Fruit fly (Drosophila melanogaster) whole organism, embryonic: ENCODE results near the gene Dcps.

ENCODE experiments used
- Blimp-1 ChIP-seq: fragments of 200-800 bp; sonication (Bioruptor generic); optimal IDR thresholded peaks from 3 replicates; lab custom pipeline; 2018; ENCODE audit warnings: missing biosample characterization, missing genetic modification characterization, mild to moderate bottlenecking, moderate library complexity, missing genetic modification reagents
- CG10267 ChIP-seq: fragments of 200-800 bp; sonication (Bioruptor generic); optimal IDR thresholded peaks from 2 replicates; lab custom pipeline; 2018; ENCODE audit warnings: missing biosample characterization, mild to moderate bottlenecking, missing genetic modification characterization, moderate library complexity
- CG10274 ChIP-seq: fragments of 200-800 bp; sonication (Bioruptor generic); optimal IDR thresholded peaks from 3 replicates; lab custom pipeline; 2017; ENCODE audit warnings: missing biosample characterization, mild to moderate bottlenecking, missing genetic modification characterization
- CG11560 ChIP-seq: fragments of 200-800 bp; sonication (Bioruptor generic); IDR thresholded peaks from 3 replicates; pipeline ENCODE4 v1.3.6; 2022; ENCODE audit warnings: missing biosample characterization, missing genetic modification characterization
- CG12769 ChIP-seq: fragments of 200-800 bp; sonication (Bioruptor generic); optimal IDR thresholded peaks from 2 replicates; lab custom pipeline; 2019; ENCODE audit warnings: missing biosample characterization, mild to moderate bottlenecking, missing genetic modification characterization, moderate library complexity
- CG1529 ChIP-seq: fragments of 200-800 bp; sonication (Bioruptor generic); optimal IDR thresholded peaks from 3 replicates; lab custom pipeline; 2018; ENCODE audit warnings: missing biosample characterization, missing genetic modification characterization
- CG15514 ChIP-seq: fragments of 200-800 bp; sonication (Bioruptor generic); optimal IDR thresholded peaks from 3 replicates; lab custom pipeline; 2017; ENCODE audit warnings: missing biosample characterization, missing genetic modification characterization, mild to moderate bottlenecking, moderate library complexity, missing genetic modification reagents
- CG18599 ChIP-seq: fragments of 200-800 bp; sonication (Bioruptor generic); optimal IDR thresholded peaks from 3 replicates; lab custom pipeline; 2017; ENCODE audit warnings: missing biosample characterization, missing genetic modification characterization, mild to moderate bottlenecking, moderate library complexity, missing genetic modification reagents
- CG2116 ChIP-seq: fragments of 200-800 bp; sonication (Bioruptor generic); optimal IDR thresholded peaks from 3 replicates; lab custom pipeline; 2018; ENCODE audit warnings: missing biosample characterization, mild to moderate bottlenecking, missing genetic modification characterization
- CG2889 ChIP-seq: fragments of 200-800 bp; sonication (Bioruptor generic); IDR thresholded peaks from 3 replicates; pipeline ENCODE4 v1.3.6; 2022; ENCODE audit warnings: missing biosample characterization, missing genetic modification characterization
- CG32772 ChIP-seq: fragments of 200-800 bp; sonication (Bioruptor generic); IDR thresholded peaks from 2 replicates; pipeline ENCODE4 v1.3.6; 2022; ENCODE audit warnings: missing biosample characterization, missing genetic modification characterization
- CG3847 ChIP-seq: fragments of 200-800 bp; sonication (Bioruptor generic); IDR thresholded peaks from 2 replicates; pipeline ENCODE4 v1.3.6; 2022; ENCODE audit warnings: missing biosample characterization, missing genetic modification characterization
- CG3995 ChIP-seq: fragments of 200-800 bp; sonication (Bioruptor generic); optimal IDR thresholded peaks from 3 replicates; lab custom pipeline; 2016; ENCODE audit warnings: missing biosample characterization, missing genetic modification characterization
- CG4617 ChIP-seq: fragments of 200-800 bp; sonication (Bioruptor generic); optimal IDR thresholded peaks from 3 replicates; lab custom pipeline; 2016; ENCODE audit warnings: missing biosample characterization, missing genetic modification characterization, borderline replicate concordance
- CG4730 ChIP-seq: fragments of 200-800 bp; sonication (Bioruptor generic); IDR thresholded peaks from 2 replicates; pipeline ENCODE4 v1.3.6; 2022; ENCODE audit warnings: missing biosample characterization, missing genetic modification characterization
- CG5180 ChIP-seq: fragments of 200-800 bp; sonication (Bioruptor generic); optimal IDR thresholded peaks from 3 replicates; lab custom pipeline; 2017; ENCODE audit warnings: missing biosample characterization, missing genetic modification characterization, mild to moderate bottlenecking, moderate library complexity, missing genetic modification reagents
- CG6765 ChIP-seq: fragments of 200-800 bp; sonication (Bioruptor generic); optimal IDR thresholded peaks from 3 replicates; lab custom pipeline; 2017; ENCODE audit warnings: missing biosample characterization, mild to moderate bottlenecking, missing genetic modification characterization
- CTCF ChIP-seq: fragments of 200-800 bp; sonication (Bioruptor generic); optimal IDR thresholded peaks from 2 replicates; lab custom pipeline; 2017; ENCODE audit warnings: missing biosample characterization, mild to moderate bottlenecking, missing genetic modification characterization, moderate library complexity
- Chrac-16 ChIP-seq: fragments of 200-800 bp; sonication (Bioruptor generic); optimal IDR thresholded peaks from 3 replicates; lab custom pipeline; 2016; ENCODE audit warnings: missing biosample characterization, missing genetic modification characterization
- Dad ChIP-seq: fragments of 200-800 bp; sonication (Bioruptor generic); optimal IDR thresholded peaks from 3 replicates; lab custom pipeline; 2016; ENCODE audit warnings: missing biosample characterization, missing genetic modification characterization
- Dek ChIP-seq: fragments of 200-800 bp; sonication (Bioruptor generic); optimal IDR thresholded peaks from 3 replicates; lab custom pipeline; 2019; ENCODE audit warnings: missing biosample characterization, mild to moderate bottlenecking, missing genetic modification characterization, moderate library complexity
- Doc2 ChIP-seq: fragments of 200-800 bp; sonication (Bioruptor generic); IDR thresholded peaks from 2 replicates; pipeline ENCODE4 v1.3.6; 2022; ENCODE audit warnings: missing biosample characterization, missing genetic modification characterization
- E2f1 ChIP-seq: fragments of 200-800 bp; sonication (Bioruptor generic); IDR thresholded peaks from 2 replicates; pipeline ENCODE4 v1.3.6; 2022; ENCODE audit warnings: missing biosample characterization, missing genetic modification characterization
- HLH4C ChIP-seq: fragments of 200-800 bp; sonication (Bioruptor generic); IDR thresholded peaks from 3 replicates; pipeline ENCODE4 v1.3.6; 2022; ENCODE audit warnings: missing biosample characterization, missing genetic modification characterization; ENCODE audit not compliant: partially characterized antibody
- HmgZ ChIP-seq: fragments of 200-800 bp; sonication (Bioruptor generic); optimal IDR thresholded peaks from 2 replicates; lab custom pipeline; 2018; ENCODE audit warnings: missing biosample characterization, mild to moderate bottlenecking, missing genetic modification characterization
- Hr51 ChIP-seq, 2 experiments: fragments of 200-800 bp; sonication (Bioruptor generic); optimal IDR thresholded peaks; 2 replicates in 1 of 2; 3 replicates in 1 of 2; lab custom pipeline; 2016 to 2018; ENCODE audit warnings: missing biosample characterization in 2 of 2, missing genetic modification characterization in 2 of 2, mild to moderate bottlenecking in 1 of 2, moderate library complexity in 1 of 2
- Neu2 ChIP-seq: fragments of 200-800 bp; sonication (Bioruptor generic); optimal IDR thresholded peaks from 3 replicates; lab custom pipeline; 2016; ENCODE audit warnings: missing biosample characterization, missing genetic modification characterization, borderline replicate concordance
- Nf-YC ChIP-seq: fragments of 200-800 bp; optimal IDR thresholded peaks from 3 replicates; lab custom pipeline; 2019; ENCODE audit warnings: missing biosample characterization, mild to moderate bottlenecking, missing genetic modification characterization, moderate library complexity
- Opbp ChIP-seq: fragments of 200-800 bp; sonication (Bioruptor generic); IDR thresholded peaks from 3 replicates; pipeline ENCODE4 v1.3.6; 2022; ENCODE audit warnings: missing biosample characterization, missing genetic modification characterization; ENCODE audit not compliant: partially characterized antibody
- PHDP ChIP-seq: fragments of 200-800 bp; sonication (Bioruptor generic); optimal IDR thresholded peaks from 3 replicates; lab custom pipeline; 2018; ENCODE audit warnings: missing biosample characterization, mild to moderate bottlenecking, missing genetic modification characterization, moderate library complexity
- Scr ChIP-seq: fragments of 200-800 bp; sonication (Bioruptor generic); IDR thresholded peaks from 2 replicates; pipeline ENCODE4 v1.3.6; 2022; ENCODE audit warnings: missing biosample characterization, missing genetic modification characterization; ENCODE audit not compliant: partially characterized antibody
- ase ChIP-seq: fragments of 200-800 bp; sonication (Bioruptor generic); IDR thresholded peaks from 3 replicates; pipeline ENCODE4 v1.3.6; 2022; ENCODE audit warnings: missing biosample characterization, missing genetic modification characterization
- cas ChIP-seq: fragments of 200-800 bp; sonication (Bioruptor generic); IDR thresholded peaks from 2 replicates; pipeline ENCODE4 v1.3.6; 2022; ENCODE audit warnings: missing biosample characterization, missing genetic modification characterization
- cg ChIP-seq: fragments of 200-800 bp; sonication (Bioruptor generic); optimal IDR thresholded peaks from 3 replicates; lab custom pipeline; 2019; ENCODE audit warnings: missing biosample characterization, mild to moderate bottlenecking, missing genetic modification characterization, moderate library complexity
- da ChIP-seq: fragments of 200-800 bp; sonication (Bioruptor generic); optimal IDR thresholded peaks from 2 replicates; lab custom pipeline; 2016; ENCODE audit warnings: missing biosample characterization, missing genetic modification characterization
- dmrt99B ChIP-seq: fragments of 200-800 bp; sonication (Bioruptor generic); optimal IDR thresholded peaks from 2 replicates; lab custom pipeline; 2018; ENCODE audit warnings: missing biosample characterization, mild to moderate bottlenecking, missing genetic modification characterization, moderate library complexity
- en ChIP-seq: fragments of 200-800 bp; sonication (Bioruptor generic); optimal IDR thresholded peaks from 2 replicates; lab custom pipeline; 2016; ENCODE audit warnings: missing biosample characterization, missing genetic modification characterization
- esg ChIP-seq: fragments of 200-800 bp; sonication (Bioruptor generic); conservative IDR thresholded peaks from 2 replicates; pipeline ENCODE4 v1.3.6; 2022; ENCODE audit warnings: missing biosample characterization, missing genetic modification characterization
- fd64A ChIP-seq: fragments of 200-800 bp; sonication (Bioruptor generic); optimal IDR thresholded peaks from 3 replicates; lab custom pipeline; 2018; ENCODE audit warnings: missing biosample characterization, mild to moderate bottlenecking, missing genetic modification characterization
- gce ChIP-seq: fragments of 200-800 bp; sonication (Bioruptor generic); IDR thresholded peaks from 3 replicates; pipeline ENCODE4 v1.3.6; 2022; ENCODE audit warnings: missing biosample characterization, missing genetic modification characterization
- ham ChIP-seq: fragments of 200-800 bp; sonication (Bioruptor generic); IDR thresholded peaks from 2 replicates; pipeline ENCODE4 v1.3.6; 2022; ENCODE audit warnings: missing biosample characterization, missing genetic modification characterization
- jumu ChIP-seq: fragments of 200-800 bp; sonication (Bioruptor generic); optimal IDR thresholded peaks from 3 replicates; lab custom pipeline; 2016; ENCODE audit warnings: missing biosample characterization, missing genetic modification characterization
- kay ChIP-seq: fragments of 200-800 bp; sonication (Bioruptor generic); optimal IDR thresholded peaks from 2 replicates; lab custom pipeline; 2016; ENCODE audit warnings: missing biosample characterization, missing genetic modification characterization
- pzg ChIP-seq: fragments of 200-800 bp; sonication (Bioruptor generic); optimal IDR thresholded peaks from 3 replicates; lab custom pipeline; 2018; ENCODE audit warnings: missing biosample characterization, mild to moderate bottlenecking, missing genetic modification characterization, moderate library complexity
- repo ChIP-seq: fragments of 200-800 bp; sonication (Bioruptor generic); optimal IDR thresholded peaks from 2 replicates; lab custom pipeline; 2016; ENCODE audit warnings: missing biosample characterization, missing genetic modification characterization
- schlank ChIP-seq: fragments of 200-800 bp; sonication (Bioruptor generic); optimal IDR thresholded peaks from 2 replicates; lab custom pipeline; 2018; ENCODE audit warnings: missing biosample characterization, mild to moderate bottlenecking, missing genetic modification characterization
- sd ChIP-seq: fragments of 200-800 bp; sonication (Bioruptor generic); optimal IDR thresholded peaks from 3 replicates; lab custom pipeline; 2018; ENCODE audit warnings: missing biosample characterization, mild to moderate bottlenecking, missing genetic modification characterization, moderate library complexity
- sqz ChIP-seq: fragments of 200-800 bp; sonication (Bioruptor generic); optimal IDR thresholded peaks from 3 replicates; lab custom pipeline; 2018; ENCODE audit warnings: missing biosample characterization, mild to moderate bottlenecking, missing genetic modification characterization
- tll ChIP-seq, 2 experiments: fragments of 200-800 bp in 1 of 2; fragments of >200 bp in 1 of 2; sonication (Bioruptor generic) in 1 of 2; optimal IDR thresholded peaks; 2 replicates each; lab custom pipeline; 2017 to 2019; ENCODE audit warnings: missing biosample characterization in 2 of 2, missing genetic modification characterization in 2 of 2, mild to moderate bottlenecking in 1 of 2, moderate library complexity in 1 of 2
- zfh1 ChIP-seq: fragments of 200-800 bp; sonication (Bioruptor generic); IDR thresholded peaks from 3 replicates; pipeline ENCODE4 v1.3.6; 2022; ENCODE audit warnings: missing biosample characterization, missing genetic modification characterization

Gene Dcps

DNA sequence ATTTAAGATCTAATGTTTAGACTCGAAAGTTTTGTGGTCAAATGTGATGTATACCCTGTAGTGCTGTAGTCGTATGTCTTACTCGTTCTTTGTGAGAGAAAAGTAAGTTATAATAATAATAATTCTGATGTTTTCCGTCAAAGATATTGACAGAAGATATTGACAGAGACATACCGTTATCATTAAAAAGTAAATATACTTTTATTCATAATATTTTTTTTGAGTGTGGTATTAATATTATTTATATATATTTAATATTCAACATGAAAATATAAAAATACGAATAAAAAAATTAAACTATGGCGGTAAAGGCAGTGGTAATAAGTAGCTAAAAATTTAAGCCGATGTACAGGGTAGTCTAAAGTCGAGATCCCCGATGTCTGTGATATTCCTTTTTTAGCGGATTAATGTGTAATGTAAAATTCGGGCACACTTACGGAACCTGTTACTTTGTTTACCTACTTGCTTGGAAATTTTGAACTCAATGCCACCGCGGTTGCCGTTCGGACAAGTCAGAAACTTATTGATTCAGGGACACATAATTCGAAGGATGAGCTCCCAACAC is 18.2 kb downstream of the Dcps start, which contains the start of the genes CG2100 and CG1236 (continued):
- TF ChIP-seq CG15514 (GFP tag; lab: Kevin White, UChicago) (peak; percentile 85), Chrac-16 (GFP tag; lab: Kevin White, UChicago) (peak; percentile 73), Nf-YC (tag; lab: Kevin White, UChicago) (peak; percentile 72), tll (GFP tag; optimal IDR thresholded peaks at IDR 0.05; lab: Kevin White, UChicago) (peak in 1 of 2 experiments; percentile 32), sqz (no peak), CG32772 (GFP tag; lab: Robert Waterston, UW) (peak; percentile 46; the same call in 1 of the 2 replicates), gce (GFP tag; lab: Robert Waterston, UW) (0 out of 3 replicates have a peak, but pooled peaks have one; percentile 33), Opbp (GFP tag; lab: Robert Waterston, UW) (no peak), CG1529 (GFP tag; lab: Kevin White, UChicago) (peak; percentile 71), CG10274 (GFP tag; lab: Kevin White, UChicago) (peak; percentile 56), HLH4C (GFP tag; lab: Robert Waterston, UW) (no peak), CG4730 (peak; percentile 66), CG2889 (GFP tag; lab: Robert Waterston, UW) (peak; percentile 49; the same call in 1 of the 3 replicates), Blimp-1 (peak; percentile 83), CG4617 (peak; percentile 57), cg (no peak), CG3995 (GFP tag; lab: Kevin White, UChicago) (peak; percentile 45), CG18599 (GFP tag; lab: Kevin White, UChicago) (peak; percentile 83), schlank (no peak), kay (GFP tag; lab: Kevin White, UChicago) (peak; percentile 24), CG3847 (peak; percentile 63), CG6765 (GFP tag; lab: Kevin White, UChicago) (peak; percentile 69)

DNA sequence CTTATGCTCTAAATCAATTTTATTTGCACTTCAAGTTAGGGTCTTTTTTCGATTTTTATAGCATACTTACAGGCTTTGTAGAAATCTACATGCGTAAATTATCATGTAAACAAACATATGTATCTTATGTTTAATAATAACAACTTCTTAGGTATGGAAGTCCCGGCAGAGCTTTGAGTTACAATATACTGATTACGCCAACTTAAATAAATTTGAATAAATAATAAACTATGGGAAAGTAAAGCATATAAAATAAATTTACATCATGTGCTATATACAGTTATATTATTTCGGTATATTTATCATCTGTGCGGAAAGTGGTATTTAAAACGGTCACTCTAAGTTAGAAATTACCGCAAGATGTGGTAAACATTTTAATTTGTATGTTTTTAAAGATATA is 21.4 kb downstream of the Dcps start, which contains the start of gene CG1239:
CG1239 (plus strand) TSS at position 333 of the 400 bp plus-strand sequence.
- TF ChIP-seq CTCF (GFP tag; lab: Kevin White, UChicago) (peak; percentile 73), Hr51 (GFP tag; optimal IDR thresholded peaks at IDR 0.05; lab: Kevin White, UChicago) (no peak), Dad (no peak), cas (GFP tag; lab: Robert Waterston, UW) (no peak), PHDP (no peak), jumu (no peak), Doc2 (GFP tag; lab: Robert Waterston, UW) (no peak), CG2116 (GFP tag; lab: Kevin White, UChicago) (peak; percentile 24), CG5180 (no peak), fd64A (GFP tag; lab: Kevin White, UChicago) (no peak), ham (GFP tag; lab: Robert Waterston, UW) (no peak), dmrt99B (tag; lab: Kevin White, UChicago) (no peak), Scr (GFP tag; lab: Robert Waterston, UW) (0 out of 2 replicates have a peak, but pooled peaks have one; percentile 23), CG12769 (tag; lab: Kevin White, UChicago) (no peak), repo (GFP tag; lab: Kevin White, UChicago) (no peak), Neu2 (no peak), ase (no peak), esg (GFP tag; lab: Robert Waterston, UW) (no peak), E2f1 (GFP tag; lab: Robert Waterston, UW) (no peak), HmgZ (tag; lab: Kevin White, UChicago) (peak; percentile 41), sd (no peak), Dek (tag; lab: Kevin White, UChicago) (no peak), en (no peak), pzg (GFP tag; lab: Kevin White, UChicago) (peak; percentile 39), zfh1 (no peak), da (GFP tag; lab: Kevin White, UChicago) (no peak), gce (GFP tag; lab: Robert Waterston, UW) (no peak), cg (no peak), CG11560 (no peak), CG10267 (tag; lab: Kevin White, UChicago) (peak; percentile 48)
